Worm (Caenorhabditis elegans) whole organism, L1 larva: ENCODE data around the gene F08F1.3.

Experiments
- C04F5.9 ChIP-seq: sonication (generic microtip); optimal IDR thresholded peaks from 2 replicates; lab custom pipeline; 2016; ENCODE audit warnings: missing genetic modification characterization, missing compliant biosample characterization
- aha-1 ChIP-seq: fragments of 150-350 bp; optimal IDR thresholded peaks from 2 replicates; lab custom pipeline; 2014; ENCODE audit warnings: missing biosample characterization, missing genetic modification characterization
- alr-1 ChIP-seq: fragments of 200-800 bp; sonication (Bioruptor generic); optimal IDR thresholded peaks from 2 replicates; lab custom pipeline; 2018; ENCODE audit warnings: borderline replicate concordance, mild to moderate bottlenecking, missing genetic modification characterization, missing compliant biosample characterization
- blmp-1 ChIP-seq: fragments of 150-350 bp; optimal IDR thresholded peaks from 2 replicates; lab custom pipeline; 2014; ENCODE audit warnings: missing biosample characterization, missing genetic modification characterization
- ceh-63 ChIP-seq: fragments of 200-800 bp; sonication (Bioruptor generic); optimal IDR thresholded peaks from 2 replicates; lab custom pipeline; 2018; ENCODE audit warnings: mild to moderate bottlenecking, missing genetic modification characterization, missing compliant biosample characterization
- ceh-88 ChIP-seq: fragments of 200-800 bp; sonication (Bioruptor generic); IDR thresholded peaks from 2 replicates; pipeline ENCODE4 v1.3.6; 2022; ENCODE audit warnings: missing genetic modification characterization, missing compliant biosample characterization
- ceh-90 ChIP-seq: sonication (generic microtip); optimal IDR thresholded peaks from 2 replicates; lab custom pipeline; 2016; ENCODE audit warnings: missing genetic modification characterization, missing compliant biosample characterization
- ces-1 ChIP-seq: fragments of 150-350 bp; optimal IDR thresholded peaks from 2 replicates; lab custom pipeline; 2014; ENCODE audit warnings: missing biosample characterization, missing genetic modification reagents, missing genetic modification characterization
- efl-1 ChIP-seq, 4 experiments: fragments of 150-350 bp; optimal IDR thresholded peaks in 3 of 4; peaks in 1 of 4; 1 replicate in 1 of 4; 2 replicates in 3 of 4; lab custom pipeline; 2014; ENCODE audit warnings: missing biosample characterization in 2 of 4, missing genetic modification characterization in 2 of 4, missing genetic modification reagents in 2 of 4
- efl-3 ChIP-seq: fragments of 200-800 bp; sonication (Bioruptor generic); optimal IDR thresholded peaks from 2 replicates; lab custom pipeline; 2018; ENCODE audit warnings: mild to moderate bottlenecking, missing genetic modification characterization, missing compliant biosample characterization
- elt-2 ChIP-seq: sonication (generic microtip); optimal IDR thresholded peaks from 2 replicates; lab custom pipeline; 2016; ENCODE audit warnings: missing genetic modification characterization, mild to moderate bottlenecking, inconsistent platforms, missing compliant biosample characterization, missing genetic modification reagents
- ets-5 ChIP-seq: fragments of 200-800 bp; sonication (Bioruptor generic); IDR thresholded peaks from 2 replicates; pipeline ENCODE4 v1.3.6; 2022; ENCODE audit warnings: missing genetic modification characterization, missing compliant biosample characterization
- fkh-4 ChIP-seq: sonication (generic microtip); optimal IDR thresholded peaks from 2 replicates; lab custom pipeline; 2016; ENCODE audit warnings: missing compliant biosample characterization, missing genetic modification characterization, borderline replicate concordance
- fkh-8 ChIP-seq: sonication (generic microtip); optimal IDR thresholded peaks from 2 replicates; lab custom pipeline; 2016; ENCODE audit warnings: mild to moderate bottlenecking, missing genetic modification characterization, missing compliant biosample characterization
- fos-1 ChIP-seq: fragments of 150-350 bp; optimal IDR thresholded peaks from 2 replicates; lab custom pipeline; 2014; ENCODE audit warnings: missing biosample characterization, missing genetic modification characterization
- hlh-17 ChIP-seq: fragments of 200-800 bp; sonication (Bioruptor generic); optimal IDR thresholded peaks from 2 replicates; lab custom pipeline; 2018; ENCODE audit warnings: missing genetic modification characterization, mild to moderate bottlenecking, missing compliant biosample characterization, moderate library complexity, borderline replicate concordance
- hlh-4 ChIP-seq: sonication (generic microtip); optimal IDR thresholded peaks from 2 replicates; lab custom pipeline; 2016; ENCODE audit warnings: mild to moderate bottlenecking, missing genetic modification characterization, missing compliant biosample characterization
- jun-1 ChIP-seq: fragments of 150-350 bp; optimal IDR thresholded peaks from 2 replicates; lab custom pipeline; 2014; ENCODE audit warnings: missing biosample characterization, missing genetic modification reagents, missing genetic modification characterization
- lin-13 ChIP-seq: fragments of 150-350 bp; optimal IDR thresholded peaks from 2 replicates; lab custom pipeline; 2014; ENCODE audit warnings: missing biosample characterization, missing genetic modification reagents, missing genetic modification characterization
- lin-14 ChIP-seq: fragments of 200-800 bp; sonication (Bioruptor generic); optimal IDR thresholded peaks from 2 replicates; lab custom pipeline; 2018; ENCODE audit warnings: mild to moderate bottlenecking, missing genetic modification characterization, moderate library complexity, missing compliant biosample characterization
- lin-35 ChIP-seq, 2 experiments: fragments of 150-350 bp; optimal IDR thresholded peaks; 2 replicates each; lab custom pipeline; 2014; ENCODE audit warnings: missing biosample characterization in 2 of 2, missing genetic modification characterization in 2 of 2, missing genetic modification reagents in 2 of 2
- mdl-1 ChIP-seq, 2 experiments: fragments of 150-350 bp; optimal IDR thresholded peaks; 2 replicates each; lab custom pipeline; 2014 to 2017; ENCODE audit warnings: missing biosample characterization in 2 of 2, missing genetic modification characterization in 2 of 2, inconsistent platforms in 1 of 2
- mep-1 ChIP-seq: fragments of 150-350 bp; optimal IDR thresholded peaks from 2 replicates; lab custom pipeline; 2014; ENCODE audit warnings: missing biosample characterization, missing genetic modification characterization
- nhr-19 ChIP-seq: fragments of 200-800 bp; sonication (Bioruptor generic); conservative IDR thresholded peaks from 2 replicates; pipeline ENCODE4 v1.3.6; 2022; ENCODE audit warnings: missing genetic modification characterization, missing compliant biosample characterization
- nhr-237 ChIP-seq: fragments of 150-350 bp; optimal IDR thresholded peaks from 2 replicates; lab custom pipeline; 2014; ENCODE audit warnings: missing biosample characterization, missing genetic modification characterization
- nhr-47 ChIP-seq: sonication (generic microtip); optimal IDR thresholded peaks from 2 replicates; lab custom pipeline; 2016; ENCODE audit warnings: mild to moderate bottlenecking, missing genetic modification characterization, moderate library complexity, missing compliant biosample characterization
- nhr-71 ChIP-seq: sonication (generic microtip); optimal IDR thresholded peaks from 2 replicates; lab custom pipeline; 2016; ENCODE audit warnings: mild to moderate bottlenecking, missing genetic modification characterization, moderate library complexity, missing compliant biosample characterization
- nhr-76 ChIP-seq: sonication (generic microtip); optimal IDR thresholded peaks from 2 replicates; lab custom pipeline; 2017; ENCODE audit warnings: missing biosample characterization, missing genetic modification characterization
- nhr-85 ChIP-seq: sonication (generic microtip); peaks from one replicate; lab custom pipeline; 2016; ENCODE audit warnings: missing genetic modification characterization, inconsistent platforms, missing compliant biosample characterization
- pag-3 ChIP-seq: sonication (generic microtip); optimal IDR thresholded peaks from 2 replicates; lab custom pipeline; 2017; ENCODE audit warnings: missing genetic modification characterization, mild to moderate bottlenecking, missing compliant biosample characterization, antibody characterized with exemption, borderline replicate concordance; ENCODE audit not compliant: insufficient read depth
- snu-23 ChIP-seq: sonication (generic microtip); optimal IDR thresholded peaks from 2 replicates; lab custom pipeline; 2016; ENCODE audit warnings: missing genetic modification characterization, missing compliant biosample characterization
- swsn-7 ChIP-seq: sonication (generic microtip); optimal IDR thresholded peaks from 2 replicates; lab custom pipeline; 2016; ENCODE audit warnings: missing genetic modification characterization, missing compliant biosample characterization
- tbx-2 ChIP-seq: sonication (generic microtip); optimal IDR thresholded peaks from 2 replicates; lab custom pipeline; 2016; ENCODE audit warnings: missing genetic modification characterization, missing compliant biosample characterization
- tlp-1 ChIP-seq: fragments of 150-350 bp; optimal IDR thresholded peaks from 2 replicates; lab custom pipeline; 2014; ENCODE audit warnings: missing biosample characterization, missing genetic modification characterization
- unc-62 ChIP-seq: fragments of 150-350 bp; optimal IDR thresholded peaks from 2 replicates; lab custom pipeline; 2014; ENCODE audit warnings: missing biosample characterization, missing genetic modification reagents, missing genetic modification characterization
- unc-86 ChIP-seq: sonication (generic microtip); optimal IDR thresholded peaks from 2 replicates; lab custom pipeline; 2016; ENCODE audit warnings: missing genetic modification characterization, missing compliant biosample characterization
- xbp-1 ChIP-seq: sonication (generic microtip); optimal IDR thresholded peaks from 2 replicates; lab custom pipeline; 2016; ENCODE audit warnings: missing genetic modification characterization, missing compliant biosample characterization

The F08F1.3 gene

DNA sequence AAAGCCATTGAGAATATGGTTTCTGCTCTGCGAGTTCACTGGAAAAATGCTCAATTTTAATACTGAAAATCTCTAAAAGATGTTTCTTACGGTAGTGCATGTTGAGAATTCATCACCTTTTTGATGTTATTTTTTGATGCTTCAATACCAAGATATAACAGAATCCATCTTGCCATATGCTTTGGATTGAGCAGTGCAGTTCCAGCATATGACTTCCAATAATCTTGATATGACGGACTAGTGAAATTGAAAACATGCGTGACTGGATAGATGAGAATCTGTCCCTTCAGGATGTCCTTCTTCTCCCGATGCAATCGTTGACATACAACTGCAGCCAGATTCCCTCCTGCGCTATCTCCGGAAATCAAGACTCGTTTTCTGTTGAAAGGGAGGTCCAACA lies 32.3 kb downstream of the F08F1.3 start:
- TF ChIP-seq mep-1 (tag; lab: Kevin White, UChicago) (no peak), lin-13 (GFP tag; lab: Kevin White, UChicago) (no peak), blmp-1 (peak; percentile 48)

DNA sequence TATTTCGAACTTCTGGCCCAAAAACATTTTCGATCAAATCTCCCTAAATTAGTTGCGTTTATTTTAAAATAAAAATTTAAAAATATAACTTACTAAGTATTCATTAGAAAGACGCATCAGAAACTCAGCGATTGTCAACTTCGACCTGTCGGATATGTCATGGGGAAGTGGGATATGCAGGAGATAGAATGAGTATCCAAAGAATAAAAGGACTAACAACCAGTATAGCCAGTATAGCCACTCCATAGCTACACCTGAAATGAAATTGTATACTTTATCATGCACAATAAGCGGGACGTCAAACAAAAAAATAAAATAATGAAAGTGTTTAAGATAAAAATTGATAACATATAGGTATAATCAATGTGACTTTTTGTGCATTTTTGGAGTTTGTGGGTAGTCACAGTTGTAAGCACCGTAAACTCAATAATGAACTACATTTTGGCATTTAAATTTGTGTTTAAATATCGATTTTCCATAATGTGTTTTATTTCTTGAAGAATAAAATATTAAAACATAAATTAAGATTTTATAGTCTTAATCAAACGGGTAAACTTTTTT lies 34.5 kb downstream of the F08F1.3 start, which contains the start of gene F16F9.4:
F16F9.4 (minus strand) TSS at position 276 of the 561 bp plus-strand sequence.
- TF ChIP-seq ets-5 (no peak), efl-1 (optimal IDR thresholded peaks at IDR 0.05; lab: Kevin White, UChicago) (no peak), efl-1 (GFP tag; optimal IDR thresholded peaks at IDR 0.05 in 1 of 2; lab: Kevin White, UChicago) (peak in 1 of 2 experiments; percentile 68), fos-1 (tag; lab: Kevin White, UChicago) (no peak), elt-2 (tag; lab: Kevin White, UChicago) (peak; percentile 54)

DNA sequence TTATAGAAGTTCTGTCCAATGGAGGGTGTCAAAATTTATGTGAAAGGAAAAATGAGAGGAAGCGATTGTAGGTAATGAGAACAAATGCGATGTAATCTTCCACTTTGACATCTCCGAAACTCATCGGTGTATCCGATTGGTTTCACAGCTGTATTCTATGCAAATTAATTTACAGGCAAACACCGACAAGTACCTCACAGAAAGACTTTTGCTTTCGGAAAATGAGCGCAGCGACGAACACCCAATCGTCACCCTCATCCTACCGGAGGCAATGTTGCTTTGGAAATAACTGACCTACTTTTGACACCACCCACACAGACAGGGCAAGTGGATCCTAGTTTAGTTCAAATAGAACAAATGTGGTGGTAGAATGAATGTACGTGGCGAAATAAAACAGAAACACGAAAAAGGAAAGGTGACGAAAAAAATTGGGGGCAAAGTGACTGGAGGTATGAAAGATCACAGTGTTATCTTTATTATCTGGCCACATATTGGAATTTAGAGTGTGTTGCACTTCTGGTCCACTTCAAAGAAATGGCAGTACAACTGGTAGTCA lies 35.3 kb downstream of the F08F1.3 start:
- TF ChIP-seq blmp-1 = peak; percentile 57
- no peak for TF ChIP-seq lin-14 (GFP tag; lab: Kevin White, UChicago)

DNA sequence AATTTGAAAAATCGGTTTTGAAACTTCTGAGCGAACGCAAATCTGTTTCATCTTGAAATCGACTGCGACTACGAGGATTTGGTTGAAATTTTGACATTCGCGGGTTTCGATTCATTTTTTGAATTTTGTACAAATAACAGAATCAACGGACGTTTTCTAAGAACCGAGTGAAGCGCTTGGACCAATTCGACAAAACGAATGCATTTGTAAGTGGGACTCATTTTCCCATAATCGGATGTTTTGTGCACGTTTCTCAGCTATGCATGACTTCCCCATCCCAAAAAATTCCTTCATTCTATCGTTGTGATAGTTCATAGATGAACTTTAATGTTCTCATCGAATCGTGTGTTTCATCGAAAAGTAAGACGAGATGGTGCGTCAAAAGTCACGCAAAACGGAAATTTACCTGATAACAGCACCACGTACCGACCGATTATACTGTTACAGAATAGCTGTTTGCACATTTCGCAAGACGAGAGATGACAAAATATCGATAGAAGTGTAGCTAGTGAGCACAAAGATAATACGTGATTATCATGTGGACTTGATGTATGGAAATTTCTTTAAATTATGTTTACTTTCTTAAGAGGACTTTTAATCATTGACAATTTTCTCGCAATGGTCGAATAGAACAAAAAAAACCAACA lies 41.6 kb downstream of the F08F1.3 start, which contains the start of gene mec-10:
mec-10 (minus strand) TSS at position 189 of the 647 bp plus-strand sequence.
- no peak for TF ChIP-seq ces-1 (GFP tag; lab: Kevin White, UChicago)
- TF ChIP-seq alr-1 (tag; lab: Kevin White, UChicago) = no peak
- no peak for TF ChIP-seq tbx-2 (tag; lab: Kevin White, UChicago)
- peak; percentile 95 for TF ChIP-seq elt-2 (tag; lab: Kevin White, UChicago)
- TF ChIP-seq nhr-71 (tag; lab: Kevin White, UChicago) = peak; percentile 14
- peak in 1 of 2 experiments; percentile 41 for TF ChIP-seq lin-35 (GFP tag; optimal IDR thresholded peaks at IDR 0.05; lab: Kevin White, UChicago)
- peak in 1 of 2 experiments; percentile 33 for TF ChIP-seq mdl-1 (tag; optimal IDR thresholded peaks at IDR 0.05; lab: Kevin White, UChicago)
- TF ChIP-seq nhr-19 (GFP tag; lab: Robert Waterston, UW) = no peak
- no peak for TF ChIP-seq hlh-4 (tag; lab: Kevin White, UChicago)
- TF ChIP-seq unc-62 = no peak
- no peak for TF ChIP-seq xbp-1 (tag; lab: Kevin White, UChicago)
- no peak for TF ChIP-seq pag-3 (tag; lab: Kevin White, UChicago)
- TF ChIP-seq efl-3 = no peak
- TF ChIP-seq C04F5.9 (tag; lab: Kevin White, UChicago) = no peak
- no peak for TF ChIP-seq ceh-90
- no peak for TF ChIP-seq aha-1 (tag; lab: Kevin White, UChicago)
- no peak for TF ChIP-seq nhr-76 (tag; lab: Kevin White, UChicago)
- no peak for TF ChIP-seq swsn-7 (tag; lab: Kevin White, UChicago)
- TF ChIP-seq ceh-88 (GFP tag; lab: Robert Waterston, UW) = no peak
- TF ChIP-seq ceh-63 = no peak
- no peak for TF ChIP-seq nhr-85 (tag; lab: Kevin White, UChicago)
- no peak for TF ChIP-seq tlp-1 (tag; lab: Kevin White, UChicago)
- no peak for TF ChIP-seq hlh-17
- no peak for TF ChIP-seq jun-1 (tag; lab: Kevin White, UChicago)
- TF ChIP-seq fkh-8 (tag; lab: Kevin White, UChicago) = no peak
- no peak for TF ChIP-seq nhr-237 (tag; lab: Kevin White, UChicago)
- no peak for TF ChIP-seq fkh-4 (tag; lab: Kevin White, UChicago)
- TF ChIP-seq nhr-47 (tag; lab: Kevin White, UChicago) = no peak
- no peak for TF ChIP-seq snu-23
- peak; percentile 52 for TF ChIP-seq unc-86 (tag; lab: Kevin White, UChicago)
- no peak for TF ChIP-seq efl-1 (optimal IDR thresholded peaks at IDR 0.05; lab: Kevin White, UChicago)
- TF ChIP-seq efl-1 (GFP tag; optimal IDR thresholded peaks at IDR 0.05 in 1 of 2; lab: Kevin White, UChicago) = peak in 1 of 2 experiments; percentile 31
